Worm (Caenorhabditis elegans) whole organism, mixed stage, embryonic: ENCODE data around the gene ZC250.5.

ENCODE experiments used
- M03D4.4 ChIP-seq: sonication (generic microtip); optimal IDR thresholded peaks from 2 replicates; lab custom pipeline; 2017; ENCODE audit warnings: mild to moderate bottlenecking, missing genetic modification characterization, missing compliant biosample characterization
- bed-3 ChIP-seq: fragments of 200-800 bp; sonication (Bioruptor generic); optimal IDR thresholded peaks from 3 replicates; lab custom pipeline; 2018; ENCODE audit warnings: mild to moderate bottlenecking, missing genetic modification characterization, moderate library complexity, missing compliant biosample characterization
- blmp-1 ChIP-seq: fragments of 150-350 bp; optimal IDR thresholded peaks from 2 replicates; lab custom pipeline; 2014; ENCODE audit warnings: missing biosample characterization, missing genetic modification characterization
- ceh-39 ChIP-seq: fragments of 150-350 bp; optimal IDR thresholded peaks from 2 replicates; lab custom pipeline; 2014; ENCODE audit warnings: missing biosample characterization, missing genetic modification characterization
- ceh-43 ChIP-seq: fragments of 200-800 bp; sonication (Bioruptor generic); optimal IDR thresholded peaks from 2 replicates; lab custom pipeline; 2018; ENCODE audit warnings: mild to moderate bottlenecking, missing genetic modification characterization, moderate library complexity, missing compliant biosample characterization
- ceh-83 ChIP-seq: fragments of 200-800 bp; sonication (Bioruptor generic); optimal IDR thresholded peaks from 2 replicates; lab custom pipeline; 2018; ENCODE audit warnings: mild to moderate bottlenecking, missing genetic modification characterization, missing compliant biosample characterization
- ces-1 ChIP-seq: fragments of 150-350 bp; optimal IDR thresholded peaks from 2 replicates; lab custom pipeline; 2014; ENCODE audit warnings: missing biosample characterization, missing genetic modification reagents, missing genetic modification characterization
- cnd-1 ChIP-seq: fragments of 200-800 bp; sonication (Bioruptor generic); optimal IDR thresholded peaks from 2 replicates; lab custom pipeline; 2018; ENCODE audit warnings: mild to moderate bottlenecking, missing genetic modification characterization, missing compliant biosample characterization
- drap-1 ChIP-seq: fragments of 200-800 bp; sonication (Bioruptor generic); optimal IDR thresholded peaks from 3 replicates; lab custom pipeline; 2018; ENCODE audit warnings: mild to moderate bottlenecking, missing genetic modification characterization, missing compliant biosample characterization
- elt-1 ChIP-seq: sonication (generic microtip); optimal IDR thresholded peaks from 2 replicates; lab custom pipeline; 2017; ENCODE audit warnings: missing genetic modification characterization, mild to moderate bottlenecking, missing compliant biosample characterization, antibody characterized with exemption, moderate library complexity, borderline replicate concordance; ENCODE audit not compliant: insufficient read depth
- elt-3 ChIP-seq: fragments of 150-350 bp; optimal IDR thresholded peaks from 2 replicates; lab custom pipeline; 2014; ENCODE audit warnings: missing biosample characterization, missing genetic modification characterization
- flh-1 ChIP-seq: fragments of 200-800 bp; sonication (Bioruptor generic); optimal IDR thresholded peaks from 2 replicates; lab custom pipeline; 2018; ENCODE audit warnings: mild to moderate bottlenecking, missing genetic modification characterization, moderate library complexity, missing compliant biosample characterization
- ham-2 ChIP-seq: fragments of 200-800 bp; sonication (Bioruptor generic); optimal IDR thresholded peaks from 2 replicates; lab custom pipeline; 2018; ENCODE audit warnings: mild to moderate bottlenecking, missing genetic modification characterization, missing compliant biosample characterization
- lin-13 ChIP-seq: fragments of 150-350 bp; optimal IDR thresholded peaks from 2 replicates; lab custom pipeline; 2014; ENCODE audit warnings: missing biosample characterization, missing genetic modification characterization
- lsy-2 ChIP-seq: fragments of 150-350 bp; optimal IDR thresholded peaks from 2 replicates; lab custom pipeline; 2014; ENCODE audit warnings: missing biosample characterization, missing genetic modification characterization
- mep-1 ChIP-seq: fragments of 150-350 bp; optimal IDR thresholded peaks from 2 replicates; lab custom pipeline; 2017; ENCODE audit warnings: missing biosample characterization, missing genetic modification reagents, missing genetic modification characterization, inconsistent platforms
- mls-2 ChIP-seq: sonication (generic microtip); optimal IDR thresholded peaks from 2 replicates; lab custom pipeline; 2016; ENCODE audit warnings: mild to moderate bottlenecking, missing genetic modification characterization, moderate library complexity, missing compliant biosample characterization
- nhr-12 ChIP-seq: fragments of 150-350 bp; optimal IDR thresholded peaks from 2 replicates; lab custom pipeline; 2014; ENCODE audit warnings: missing biosample characterization, missing genetic modification characterization
- nhr-2 ChIP-seq: fragments of 150-350 bp; optimal IDR thresholded peaks from 2 replicates; lab custom pipeline; 2014; ENCODE audit warnings: missing biosample characterization, missing genetic modification characterization
- nhr-237 ChIP-seq: fragments of 150-350 bp; optimal IDR thresholded peaks from 2 replicates; lab custom pipeline; 2014; ENCODE audit warnings: missing biosample characterization, missing genetic modification characterization
- nhr-28 ChIP-seq: fragments of 150-350 bp; optimal IDR thresholded peaks from 2 replicates; lab custom pipeline; 2014; ENCODE audit warnings: missing biosample characterization, missing genetic modification characterization
- pha-4 ChIP-seq: fragments of 150-350 bp; optimal IDR thresholded peaks from 2 replicates; lab custom pipeline; 2018; ENCODE audit warnings: missing biosample characterization, missing genetic modification reagents, missing genetic modification characterization
- sem-2 ChIP-seq: fragments of 200-800 bp; sonication (Bioruptor generic); optimal IDR thresholded peaks from 2 replicates; lab custom pipeline; 2018; ENCODE audit warnings: mild to moderate bottlenecking, missing genetic modification characterization, missing compliant biosample characterization
- snpc-4 ChIP-seq: fragments of 150-350 bp; optimal IDR thresholded peaks from 2 replicates; lab custom pipeline; 2014; ENCODE audit warnings: missing biosample characterization, missing genetic modification characterization
- sptf-1 ChIP-seq: sonication (generic microtip); optimal IDR thresholded peaks from 2 replicates; lab custom pipeline; 2017; ENCODE audit warnings: mild to moderate bottlenecking, missing genetic modification characterization, moderate library complexity, missing compliant biosample characterization
- tbx-8 ChIP-seq: fragments of 200-800 bp; sonication (Bioruptor generic); optimal IDR thresholded peaks from 2 replicates; lab custom pipeline; 2018; ENCODE audit warnings: mild to moderate bottlenecking, missing genetic modification characterization, moderate library complexity, missing compliant biosample characterization
- unc-120 ChIP-seq: sonication (generic microtip); optimal IDR thresholded peaks from 2 replicates; lab custom pipeline; 2017; ENCODE audit warnings: missing genetic modification characterization, missing compliant biosample characterization; ENCODE audit not compliant: poor library complexity, severe bottlenecking
- unc-62 ChIP-seq: fragments of 150-350 bp; optimal IDR thresholded peaks from 2 replicates; lab custom pipeline; 2014; ENCODE audit warnings: missing biosample characterization, missing genetic modification reagents, missing genetic modification characterization
- ztf-11 ChIP-seq: fragments of 150-350 bp; optimal IDR thresholded peaks from 2 replicates; lab custom pipeline; 2014; ENCODE audit warnings: missing biosample characterization, missing genetic modification characterization

The ZC250.5 gene

DNA sequence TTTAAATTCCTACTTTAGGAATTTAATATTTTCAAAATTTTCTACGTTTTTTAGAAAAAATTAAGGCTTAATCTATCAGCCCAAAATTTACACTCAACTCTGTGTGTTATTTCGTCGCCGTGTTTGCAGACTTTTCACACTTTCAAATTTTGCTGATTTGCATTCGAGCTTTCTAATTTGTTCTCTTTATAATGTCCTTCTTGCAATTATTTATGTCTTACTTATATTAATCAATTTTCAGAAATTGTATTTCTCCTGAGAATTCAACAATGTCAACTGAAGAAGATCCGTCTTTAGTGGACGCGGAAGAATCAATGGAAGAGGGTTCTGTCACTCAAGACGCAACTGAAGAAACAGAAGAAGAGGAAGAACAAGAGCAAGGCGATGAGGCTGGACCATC, 21.0 kb downstream of the ZC250.5 start, which contains the start of gene let-418:
Gene let-418 (plus strand): TSS at position 242 of the 400 bp plus-strand sequence.
- TF ChIP-seq unc-62 (GFP tag; lab: Kevin White, UChicago) (no peak), ztf-11 (tag; lab: Kevin White, UChicago) (no peak), elt-3 (no peak), ceh-39 (tag; lab: Kevin White, UChicago) (no peak), ham-2 (GFP tag; lab: Kevin White, UChicago) (no peak), ces-1 (no peak), ceh-83 (GFP tag; lab: Kevin White, UChicago) (no peak), nhr-2 (tag; lab: Kevin White, UChicago) (no peak), M03D4.4 (no peak), lsy-2 (tag; lab: Kevin White, UChicago) (no peak), nhr-237 (tag; lab: Kevin White, UChicago) (no peak), drap-1 (GFP tag; lab: Kevin White, UChicago) (no peak), mep-1 (no peak), nhr-28 (tag; lab: Kevin White, UChicago) (no peak)

DNA sequence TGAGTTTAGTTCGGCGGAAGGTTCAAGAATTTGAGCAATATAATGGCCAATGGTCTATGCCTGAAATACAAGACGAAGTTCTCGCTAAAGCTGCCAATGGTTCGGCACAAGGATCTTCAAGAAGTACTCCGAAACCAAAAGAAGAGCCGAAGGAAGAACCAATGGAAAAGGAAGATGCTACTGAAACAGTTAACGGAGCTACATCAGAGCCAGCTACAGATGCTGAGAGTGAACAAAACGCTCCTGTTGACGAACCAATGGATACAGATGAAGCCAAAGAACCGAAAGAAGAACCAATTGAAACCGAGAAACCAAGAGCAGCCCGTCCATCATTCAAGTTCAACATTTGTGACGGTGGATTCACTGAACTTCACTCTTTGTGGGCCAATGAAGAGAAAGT, 25.7 kb downstream of the ZC250.5 start:
- TF ChIP-seq nhr-237 (tag; lab: Kevin White, UChicago) (no peak), unc-120 (no peak), ceh-83 (GFP tag; lab: Kevin White, UChicago) (no peak), ztf-11 (tag; lab: Kevin White, UChicago) (no peak), nhr-28 (tag; lab: Kevin White, UChicago) (no peak), nhr-2 (tag; lab: Kevin White, UChicago) (no peak), sem-2 (GFP tag; lab: Kevin White, UChicago) (no peak), lin-13 (tag; lab: Kevin White, UChicago) (no peak), ceh-39 (tag; lab: Kevin White, UChicago) (no peak)

- TF ChIP-seq ceh-83 (GFP tag; lab: Kevin White, UChicago) (no peak), elt-3 (no peak), ceh-43 (GFP tag; lab: Kevin White, UChicago) (no peak), cnd-1 (tag; lab: Kevin White, UChicago) (no peak), sem-2 (GFP tag; lab: Kevin White, UChicago) (no peak), mls-2 (tag; lab: Kevin White, UChicago) (no peak), elt-1 (tag; lab: Kevin White, UChicago) (no peak), sptf-1 (tag; lab: Kevin White, UChicago) (no peak), nhr-12 (tag; lab: Kevin White, UChicago) (no peak), lsy-2 (tag; lab: Kevin White, UChicago) (no peak), nhr-28 (tag; lab: Kevin White, UChicago) (no peak), flh-1 (no peak), pha-4 (tag; lab: Kevin White, UChicago) (no peak), ces-1 (no peak), drap-1 (GFP tag; lab: Kevin White, UChicago) (no peak), snpc-4 (tag; lab: Kevin White, UChicago) (no peak)
Observed at ce11 chrV:5832799-5833198, 27.2 kb downstream of the ZC250.5 start.

ce11 chrV:5833531-5833930, 28.0 kb downstream of the ZC250.5 start, which contains the start of gene srh-76:
TSS of gene srh-76 (plus strand) at chrV:5833831.
- TF ChIP-seq tbx-8 (GFP tag; lab: Kevin White, UChicago), result no peak
- no peak for TF ChIP-seq nhr-12 (tag; lab: Kevin White, UChicago)

- TF ChIP-seq bed-3 (no peak), sem-2 (GFP tag; lab: Kevin White, UChicago) (no peak), blmp-1 (tag; lab: Kevin White, UChicago) (no peak), sptf-1 (tag; lab: Kevin White, UChicago) (no peak), lin-13 (tag; lab: Kevin White, UChicago) (no peak), pha-4 (tag; lab: Kevin White, UChicago) (no peak), snpc-4 (tag; lab: Kevin White, UChicago) (no peak), ham-2 (GFP tag; lab: Kevin White, UChicago) (no peak), drap-1 (GFP tag; lab: Kevin White, UChicago) (no peak)
Observed at ce11 chrV:5835397-5835796, 29.8 kb downstream of the ZC250.5 start.
